Fruit fly (Drosophila melanogaster) whole organism, adult: ENCODE results near the gene CG32152.

Experiments used
- CG11617 ChIP-seq: fragments of 200-800 bp; sonication (Bioruptor generic); optimal IDR thresholded peaks from 2 replicates; lab custom pipeline; 2017; ENCODE audit warnings: mild to moderate bottlenecking, missing biosample characterization, missing genetic modification reagents, missing genetic modification characterization
- CG12768 ChIP-seq: fragments of 200-800 bp; sonication (Bioruptor generic); optimal IDR thresholded peaks from 2 replicates; lab custom pipeline; 2017; ENCODE audit warnings: missing biosample characterization, missing genetic modification characterization, mild to moderate bottlenecking, moderate library complexity, missing genetic modification reagents
- CG14711 ChIP-seq: fragments of 200-800 bp; sonication (Bioruptor generic); optimal IDR thresholded peaks from 2 replicates; lab custom pipeline; 2018; ENCODE audit warnings: missing biosample characterization, mild to moderate bottlenecking, missing genetic modification characterization, moderate library complexity
- CG1620 ChIP-seq: fragments of 200-800 bp; sonication (Bioruptor generic); optimal IDR thresholded peaks from 2 replicates; lab custom pipeline; 2016; ENCODE audit warnings: missing biosample characterization, missing genetic modification characterization
- CG33017 ChIP-seq: fragments of 200-800 bp; sonication (Bioruptor generic); optimal IDR thresholded peaks from 2 replicates; lab custom pipeline; 2018; ENCODE audit warnings: missing biosample characterization, mild to moderate bottlenecking, missing genetic modification characterization, moderate library complexity
- CG5204 ChIP-seq: fragments of 200-800 bp; sonication (Bioruptor generic); optimal IDR thresholded peaks from 2 replicates; lab custom pipeline; 2016; ENCODE audit warnings: missing biosample characterization, missing genetic modification characterization
- CG7045 ChIP-seq: fragments of 200-800 bp; sonication (Bioruptor generic); optimal IDR thresholded peaks from 2 replicates; lab custom pipeline; 2017; ENCODE audit warnings: missing biosample characterization, mild to moderate bottlenecking, missing genetic modification characterization
- CG7101 ChIP-seq: fragments of 200-800 bp; sonication (Bioruptor generic); optimal IDR thresholded peaks from 2 replicates; lab custom pipeline; 2018; ENCODE audit warnings: missing biosample characterization, mild to moderate bottlenecking, missing genetic modification characterization, moderate library complexity
- Clk ChIP-seq: fragments of 200-800 bp; sonication (Bioruptor generic); optimal IDR thresholded peaks from 2 replicates; lab custom pipeline; 2017; ENCODE audit warnings: missing biosample characterization, missing genetic modification characterization
- Crg-1 ChIP-seq: fragments of 200-800 bp; sonication (Bioruptor generic); optimal IDR thresholded peaks from 2 replicates; lab custom pipeline; 2016; ENCODE audit warnings: missing biosample characterization, missing genetic modification characterization
- Hr96 ChIP-seq: fragments of 200-800 bp; sonication (Bioruptor generic); optimal IDR thresholded peaks from 2 replicates; lab custom pipeline; 2016; ENCODE audit warnings: missing biosample characterization, missing genetic modification characterization
- Mnt ChIP-seq: fragments of 200-800 bp; sonication (Bioruptor generic); optimal IDR thresholded peaks from 2 replicates; lab custom pipeline; 2016; ENCODE audit warnings: missing biosample characterization, mild to moderate bottlenecking, missing genetic modification characterization
- bab1 ChIP-seq: fragments of 200-800 bp; sonication (Bioruptor generic); optimal IDR thresholded peaks from 3 replicates; lab custom pipeline; 2019; ENCODE audit warnings: missing biosample characterization, mild to moderate bottlenecking, missing genetic modification characterization, moderate library complexity
- cic ChIP-seq: fragments of 200-800 bp; sonication (Bioruptor generic); optimal IDR thresholded peaks from 2 replicates; lab custom pipeline; 2017; ENCODE audit warnings: missing biosample characterization, mild to moderate bottlenecking, missing genetic modification characterization, moderate library complexity
- cnc ChIP-seq, 2 experiments: fragments of >200 bp; optimal IDR thresholded peaks; 2 replicates each; lab custom pipeline; 2017
- kay ChIP-seq: fragments of 200-800 bp; sonication (Bioruptor generic); peaks from one replicate; lab custom pipeline; 2016; ENCODE audit warnings: missing biosample characterization, missing genetic modification characterization, borderline replicate concordance
- ovo ChIP-seq: fragments of 200-800 bp; sonication (Bioruptor generic); optimal IDR thresholded peaks from 2 replicates; lab custom pipeline; 2016; ENCODE audit warnings: missing biosample characterization, missing genetic modification characterization
- pad ChIP-seq: fragments of 200-800 bp; sonication (Bioruptor generic); optimal IDR thresholded peaks from 3 replicates; lab custom pipeline; 2017; ENCODE audit warnings: missing biosample characterization, missing genetic modification characterization, mild to moderate bottlenecking, moderate library complexity, missing genetic modification reagents
- tj ChIP-seq: fragments of 200-800 bp; sonication (Bioruptor generic); optimal IDR thresholded peaks from 3 replicates; lab custom pipeline; 2017; ENCODE audit warnings: missing biosample characterization, mild to moderate bottlenecking, missing genetic modification characterization, moderate library complexity
- toe ChIP-seq: fragments of 200-800 bp; sonication (Bioruptor generic); optimal IDR thresholded peaks from 2 replicates; lab custom pipeline; 2016; ENCODE audit warnings: missing biosample characterization, missing genetic modification characterization

Gene CG32152

DNA sequence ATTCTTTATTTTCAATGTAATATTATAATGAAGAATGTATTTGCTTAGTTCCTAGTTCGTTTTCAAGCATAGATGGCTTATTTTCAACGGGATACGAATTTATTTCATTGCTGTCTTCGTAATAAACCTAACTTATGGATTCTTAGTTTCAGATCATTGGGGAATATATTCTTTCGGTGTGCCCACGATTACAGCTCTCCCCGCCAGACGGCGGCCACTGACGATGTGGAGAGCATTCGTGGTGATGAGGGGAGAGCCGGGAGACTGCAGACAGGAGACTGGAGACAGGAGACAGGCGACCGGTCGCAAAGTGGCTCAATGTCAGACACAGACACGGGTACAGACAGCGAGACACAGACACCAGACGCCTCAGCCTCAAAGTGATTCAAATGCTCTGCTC is 33.5 kb upstream of the CG32152 start:
- TF ChIP-seq cic (no peak), CG5204 (GFP tag; lab: Kevin White, UChicago) (no peak), CG33017 (tag; lab: Kevin White, UChicago) (no peak), Mnt (GFP tag; lab: Kevin White, UChicago) (no peak), kay (GFP tag; lab: Kevin White, UChicago) (no peak), cnc (optimal IDR thresholded peaks at IDR 0.05; lab: Kevin White, UChicago) (no peak), CG12768 (no peak), ovo (GFP tag; lab: Kevin White, UChicago) (no peak), pad (no peak), CG14711 (tag; lab: Kevin White, UChicago) (no peak), CG7045 (GFP tag; lab: Kevin White, UChicago) (no peak), CG11617 (no peak), CG1620 (GFP tag; lab: Kevin White, UChicago) (no peak), bab1 (no peak), Clk (no peak), toe (no peak)

DNA sequence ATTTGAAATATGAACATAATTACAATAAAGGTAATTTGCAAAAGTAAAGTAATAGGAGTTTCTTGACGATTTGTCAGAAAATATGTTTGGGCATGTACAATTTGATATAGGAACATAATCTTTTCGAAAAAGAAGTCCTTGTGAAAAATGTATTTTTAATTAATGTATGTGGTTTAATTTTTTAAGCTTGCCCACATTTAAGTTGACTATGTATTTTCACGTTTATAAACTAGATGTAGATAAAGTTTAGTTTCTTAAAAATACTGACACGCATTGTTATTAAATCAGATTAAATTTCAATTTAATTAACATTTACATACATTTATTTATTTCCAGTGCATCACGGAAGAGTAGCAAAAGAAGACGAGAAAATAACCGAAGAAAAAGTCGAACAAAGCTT is 32.7 kb upstream of the CG32152 start:
- TF ChIP-seq Mnt (GFP tag; lab: Kevin White, UChicago), result no peak
- TF ChIP-seq Hr96, result no peak
- TF ChIP-seq CG5204 (GFP tag; lab: Kevin White, UChicago), result no peak
- TF ChIP-seq CG7101 (tag; lab: Kevin White, UChicago), result no peak
- TF ChIP-seq CG12768, result no peak
- no peak for TF ChIP-seq kay (GFP tag; lab: Kevin White, UChicago)
- TF ChIP-seq cic, result no peak
- TF ChIP-seq cnc (optimal IDR thresholded peaks at IDR 0.05; lab: Kevin White, UChicago), result no peak

DNA sequence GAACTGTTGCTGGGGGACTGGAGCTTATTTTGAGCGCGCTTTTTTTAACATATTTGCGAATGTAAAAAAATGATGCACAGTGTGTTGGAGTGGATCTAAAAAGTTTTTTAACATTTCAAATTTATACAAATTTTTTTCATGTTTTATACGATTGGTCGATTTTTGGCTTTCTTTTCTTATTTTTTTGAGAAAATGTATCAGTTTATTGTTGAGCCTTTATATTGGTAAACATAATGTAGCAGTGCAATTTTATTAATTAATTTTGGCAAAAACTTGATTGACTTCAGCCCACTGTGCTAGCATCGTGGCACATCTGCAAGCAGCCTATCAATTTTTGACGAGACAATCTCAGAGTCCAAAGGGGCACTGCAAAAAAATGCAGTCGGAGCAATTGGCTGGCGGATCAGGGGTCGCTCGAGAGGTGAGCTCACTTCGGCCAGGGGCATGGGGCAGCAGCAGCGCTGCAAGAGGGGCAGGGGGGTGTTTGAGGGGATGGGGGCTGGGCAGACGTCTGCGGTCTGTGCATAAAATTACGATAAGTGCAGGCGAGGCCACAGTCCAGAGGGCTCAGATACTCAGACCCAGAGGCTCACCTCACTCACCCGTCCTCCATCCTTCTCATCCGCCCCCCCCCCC is 31.9 kb upstream of the CG32152 start:
- TF ChIP-seq CG7101 (tag; lab: Kevin White, UChicago), result no peak
- no peak for TF ChIP-seq CG7045 (GFP tag; lab: Kevin White, UChicago)
- no peak for TF ChIP-seq CG12768
- no peak for TF ChIP-seq Crg-1 (GFP tag; lab: Kevin White, UChicago)
- no peak for TF ChIP-seq tj (GFP tag; lab: Kevin White, UChicago)
- TF ChIP-seq toe, result no peak
- TF ChIP-seq ovo (GFP tag; lab: Kevin White, UChicago), result no peak
- no peak for TF ChIP-seq cic
- no peak for TF ChIP-seq cnc (optimal IDR thresholded peaks at IDR 0.05; lab: Kevin White, UChicago)
- TF ChIP-seq Hr96, result no peak

DNA sequence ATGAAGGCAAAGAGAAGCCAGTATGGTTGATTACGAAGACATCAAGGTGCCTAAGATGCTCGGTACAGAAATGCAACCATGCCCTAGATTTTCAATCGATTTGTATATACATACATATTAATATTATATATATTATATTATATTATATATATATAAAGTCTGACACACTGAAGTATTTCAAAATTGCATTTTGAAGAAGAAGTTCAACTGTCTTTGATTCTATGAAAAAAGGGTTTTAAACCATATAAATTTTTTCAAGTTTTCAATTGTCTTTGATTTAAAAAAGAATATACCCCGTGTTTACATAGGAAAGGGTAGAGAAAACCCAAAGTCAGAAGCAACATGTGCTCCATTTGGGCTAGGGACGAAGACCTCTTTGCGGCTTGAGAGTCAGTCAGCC is 30.9 kb upstream of the CG32152 start:
- TF ChIP-seq tj (GFP tag; lab: Kevin White, UChicago), result no peak
- TF ChIP-seq CG1620 (GFP tag; lab: Kevin White, UChicago), result no peak
- TF ChIP-seq cnc (optimal IDR thresholded peaks at IDR 0.05; lab: Kevin White, UChicago), result no peak
- no peak for TF ChIP-seq Clk
- TF ChIP-seq Hr96, result no peak
- no peak for TF ChIP-seq toe
- TF ChIP-seq Crg-1 (GFP tag; lab: Kevin White, UChicago), result no peak
- TF ChIP-seq bab1, result no peak
- no peak for TF ChIP-seq Mnt (GFP tag; lab: Kevin White, UChicago)
- no peak for TF ChIP-seq CG33017 (tag; lab: Kevin White, UChicago)
- TF ChIP-seq CG11617, result no peak
- TF ChIP-seq CG12768, result no peak
- TF ChIP-seq cic, result no peak
- no peak for TF ChIP-seq pad
- TF ChIP-seq kay (GFP tag; lab: Kevin White, UChicago), result no peak
- TF ChIP-seq CG5204 (GFP tag; lab: Kevin White, UChicago), result no peak
- no peak for TF ChIP-seq CG7101 (tag; lab: Kevin White, UChicago)
- no peak for TF ChIP-seq CG14711 (tag; lab: Kevin White, UChicago)

DNA sequence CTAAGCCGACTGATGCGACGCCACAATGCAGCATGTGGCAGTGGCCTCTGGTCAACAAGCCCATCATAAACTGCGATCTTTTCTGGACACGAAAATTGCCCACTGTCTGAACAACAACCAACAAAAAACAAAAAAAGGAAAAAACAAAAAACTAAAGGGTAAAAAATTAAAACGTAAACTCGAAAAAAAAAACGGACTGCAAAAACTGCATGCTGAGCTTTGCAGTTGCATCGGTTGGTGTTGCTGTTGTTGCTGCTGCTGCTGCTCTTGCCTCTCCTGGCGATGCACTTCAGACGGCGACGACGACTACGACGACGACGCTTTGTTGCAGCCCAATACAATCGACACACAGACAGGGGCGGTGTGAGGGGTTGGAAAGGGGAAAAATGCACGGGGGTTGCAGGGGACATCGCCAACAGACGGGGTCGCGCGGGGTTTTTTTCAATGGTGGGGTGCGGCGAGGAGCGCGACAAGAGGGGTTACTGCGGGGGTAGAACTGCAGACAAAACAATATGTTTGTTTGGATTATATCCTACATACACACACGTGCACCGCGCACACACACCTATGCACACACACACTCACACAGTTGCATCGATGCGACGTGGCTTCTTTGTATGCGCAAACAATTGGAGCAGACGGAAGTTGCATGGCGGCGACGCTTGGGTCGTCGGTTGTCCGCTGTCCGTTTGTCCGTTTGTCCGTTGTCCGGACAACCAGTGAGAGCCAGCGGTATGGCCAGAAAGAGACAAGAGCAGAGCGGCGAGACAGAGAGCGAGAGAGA is 30.2 kb upstream of the CG32152 start:
- no peak for TF ChIP-seq CG11617
- no peak for TF ChIP-seq CG7101 (tag; lab: Kevin White, UChicago)
- no peak for TF ChIP-seq ovo (GFP tag; lab: Kevin White, UChicago)
- no peak for TF ChIP-seq kay (GFP tag; lab: Kevin White, UChicago)
- TF ChIP-seq CG5204 (GFP tag; lab: Kevin White, UChicago), result no peak
- TF ChIP-seq tj (GFP tag; lab: Kevin White, UChicago), result no peak
- no peak for TF ChIP-seq CG1620 (GFP tag; lab: Kevin White, UChicago)
- TF ChIP-seq Clk, result no peak
- TF ChIP-seq Mnt (GFP tag; lab: Kevin White, UChicago), result no peak
- TF ChIP-seq bab1, result no peak
- TF ChIP-seq cic, result no peak
- no peak for TF ChIP-seq CG7045 (GFP tag; lab: Kevin White, UChicago)
- no peak for TF ChIP-seq Crg-1 (GFP tag; lab: Kevin White, UChicago)
- TF ChIP-seq Hr96, result no peak
- no peak for TF ChIP-seq pad
- TF ChIP-seq CG33017 (tag; lab: Kevin White, UChicago), result no peak
- TF ChIP-seq CG14711 (tag; lab: Kevin White, UChicago), result no peak
- no peak for TF ChIP-seq CG12768

DNA sequence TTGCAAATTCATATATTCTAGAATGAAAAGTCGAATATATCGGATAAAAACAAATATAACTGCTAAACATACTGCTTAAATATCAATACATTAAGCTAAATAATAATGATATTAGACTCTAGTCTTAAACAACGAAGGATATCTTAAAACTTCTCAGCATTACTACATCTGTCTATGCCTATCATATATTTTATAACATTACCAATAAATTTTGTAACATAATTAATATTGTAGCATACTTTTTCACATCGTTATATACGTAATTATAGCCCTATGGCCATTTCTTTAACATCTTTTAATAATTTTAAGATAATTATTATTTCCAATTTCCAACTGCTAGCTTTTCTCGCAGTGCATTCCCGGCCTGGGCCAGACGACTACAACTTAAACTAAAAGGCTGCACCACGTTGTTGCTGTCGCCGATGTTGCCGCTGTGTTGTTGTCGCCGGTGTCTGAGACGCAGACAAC is 29.0 kb upstream of the CG32152 start:
- TF ChIP-seq ovo (GFP tag; lab: Kevin White, UChicago), result no peak
- no peak for TF ChIP-seq tj (GFP tag; lab: Kevin White, UChicago)
- no peak for TF ChIP-seq toe
- TF ChIP-seq cic, result no peak
- no peak for TF ChIP-seq cnc (optimal IDR thresholded peaks at IDR 0.05; lab: Kevin White, UChicago)
- TF ChIP-seq CG11617, result no peak
- TF ChIP-seq CG12768, result no peak
- TF ChIP-seq CG7045 (GFP tag; lab: Kevin White, UChicago), result no peak
- no peak for TF ChIP-seq CG14711 (tag; lab: Kevin White, UChicago)
